Worm (Caenorhabditis elegans): ENCODE measurements around the gene npp-8.

DNA sequence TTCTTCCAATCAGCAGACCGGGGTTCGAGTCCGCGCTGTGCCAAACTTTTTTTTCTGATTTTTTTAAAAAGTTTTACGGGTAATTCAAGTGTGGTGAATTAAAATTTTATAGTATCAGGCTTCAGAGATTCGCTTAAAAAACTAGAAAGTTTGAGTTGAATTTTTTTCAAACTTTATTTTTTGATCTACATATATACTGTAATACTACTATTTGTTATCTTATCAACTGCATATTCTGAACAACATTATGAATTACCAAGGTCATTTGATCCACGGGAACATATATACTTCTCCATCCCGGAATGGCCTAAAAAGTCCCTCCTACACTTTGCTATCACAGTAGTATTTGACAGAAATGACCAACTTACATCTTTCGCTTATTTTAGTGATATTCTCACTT, 37.8 kb upstream of the npp-8 start, which contains the start of gene Y41D4B.6:
- TF ChIP-seq mdl-1 (tag; optimal IDR thresholded peaks at IDR 0.05) (no peak), elt-3 (tag; optimal IDR thresholded peaks at IDR 0.05) (no peak), alr-1 (tag; optimal IDR thresholded peaks at IDR 0.05; ENCODE audit: borderline replicate concordance) (no peak)
